Fruit fly (Drosophila melanogaster) whole organism, embryonic: ENCODE results near the gene CG43680.
A peak's percentile ranks its signal among the peaks of the same experiment; 100 is the strongest.

Experiments
- Blimp-1 ChIP-seq: fragments of 200-800 bp; sonication (Bioruptor generic); optimal IDR thresholded peaks from 3 replicates; lab custom pipeline; 2018; ENCODE audit warnings: missing biosample characterization, missing genetic modification characterization, mild to moderate bottlenecking, moderate library complexity, missing genetic modification reagents
- CG10543 ChIP-seq: fragments of 200-800 bp; sonication (Bioruptor generic); optimal IDR thresholded peaks from 3 replicates; lab custom pipeline; 2017; ENCODE audit warnings: missing biosample characterization, mild to moderate bottlenecking, missing genetic modification characterization, moderate library complexity
- CG11247 ChIP-seq: fragments of 200-800 bp; sonication (Bioruptor generic); IDR thresholded peaks from 2 replicates; pipeline ENCODE4 v1.3.6; 2022; ENCODE audit warnings: missing biosample characterization, missing genetic modification characterization
- CG11504 ChIP-seq: fragments of 200-800 bp; sonication (Bioruptor generic); optimal IDR thresholded peaks from 3 replicates; lab custom pipeline; 2019; ENCODE audit warnings: missing biosample characterization, mild to moderate bottlenecking, missing genetic modification characterization, moderate library complexity
- CG13424 ChIP-seq: fragments of 200-800 bp; sonication (Bioruptor generic); optimal IDR thresholded peaks from 2 replicates; lab custom pipeline; 2019; ENCODE audit warnings: missing biosample characterization, mild to moderate bottlenecking, missing genetic modification characterization, moderate library complexity
- CG17802 ChIP-seq: fragments of 200-800 bp; sonication (Bioruptor generic); optimal IDR thresholded peaks from 2 replicates; lab custom pipeline; 2018; ENCODE audit warnings: missing biosample characterization, mild to moderate bottlenecking, missing genetic modification characterization, moderate library complexity
- CG18262 ChIP-seq: fragments of 200-800 bp; optimal IDR thresholded peaks from 3 replicates; lab custom pipeline; 2019; ENCODE audit warnings: missing biosample characterization, mild to moderate bottlenecking, missing genetic modification characterization, moderate library complexity
- CG2199 ChIP-seq: fragments of 200-800 bp; sonication (Bioruptor generic); IDR thresholded peaks from 3 replicates; pipeline ENCODE4 v1.3.6; 2022; ENCODE audit warnings: missing biosample characterization, missing genetic modification characterization
- CG2678 ChIP-seq: fragments of 200-800 bp; sonication (Bioruptor generic); optimal IDR thresholded peaks from 3 replicates; lab custom pipeline; 2019; ENCODE audit warnings: missing biosample characterization, mild to moderate bottlenecking, missing genetic modification characterization, moderate library complexity
- CG30020 ChIP-seq: fragments of 200-800 bp; optimal IDR thresholded peaks from 2 replicates; lab custom pipeline; 2019; ENCODE audit warnings: missing biosample characterization, mild to moderate bottlenecking, missing genetic modification characterization, moderate library complexity
- CG3163 ChIP-seq: fragments of 200-800 bp; sonication (Bioruptor generic); optimal IDR thresholded peaks from 3 replicates; lab custom pipeline; 2016; ENCODE audit warnings: missing biosample characterization, missing genetic modification characterization
- CG4360 ChIP-seq: fragments of 200-800 bp; sonication (Bioruptor generic); IDR thresholded peaks from 2 replicates; pipeline ENCODE4 v1.3.6; 2022; ENCODE audit warnings: missing biosample characterization, missing genetic modification characterization
- CG6689 ChIP-seq: fragments of 200-800 bp; sonication (Bioruptor generic); IDR thresholded peaks from 2 replicates; pipeline ENCODE4 v1.3.6; 2022; ENCODE audit warnings: missing biosample characterization, missing genetic modification characterization
- CG8089 ChIP-seq: fragments of 200-800 bp; sonication (Bioruptor generic); optimal IDR thresholded peaks from 3 replicates; lab custom pipeline; 2016; ENCODE audit warnings: missing biosample characterization, missing genetic modification characterization
- Dfd ChIP-seq, 2 experiments: fragments of >200 bp; optimal IDR thresholded peaks; 2 replicates each; lab custom pipeline; 2017; ENCODE audit warnings: missing biosample characterization in 2 of 2, missing genetic modification characterization in 2 of 2
- E2f1 ChIP-seq: fragments of 200-800 bp; sonication (Bioruptor generic); IDR thresholded peaks from 2 replicates; pipeline ENCODE4 v1.3.6; 2022; ENCODE audit warnings: missing biosample characterization, missing genetic modification characterization
- Hr51 ChIP-seq, 2 experiments: fragments of 200-800 bp; sonication (Bioruptor generic); optimal IDR thresholded peaks; 2 replicates in 1 of 2; 3 replicates in 1 of 2; lab custom pipeline; 2016 to 2018; ENCODE audit warnings: missing biosample characterization in 2 of 2, missing genetic modification characterization in 2 of 2, mild to moderate bottlenecking in 1 of 2, moderate library complexity in 1 of 2
- Med ChIP-seq: fragments of 200-800 bp; sonication (Bioruptor generic); peaks from one replicate; lab custom pipeline; 2016; ENCODE audit warnings: missing biosample characterization, missing genetic modification characterization, mild to moderate bottlenecking, inconsistent platforms, moderate library complexity
- Pdp1 ChIP-seq, 2 experiments: fragments of 200-800 bp; sonication (Bioruptor generic); optimal IDR thresholded peaks; 3 replicates each; lab custom pipeline; 2016; ENCODE audit warnings: missing biosample characterization in 2 of 2, missing genetic modification characterization in 2 of 2, mild to moderate bottlenecking in 1 of 2, moderate library complexity in 1 of 2
- Rfx ChIP-seq: fragments of 200-800 bp; sonication (Bioruptor generic); IDR thresholded peaks from 2 replicates; pipeline ENCODE4 v1.3.6; 2022; ENCODE audit warnings: missing biosample characterization, missing genetic modification characterization
- Sox102F ChIP-seq: fragments of 200-800 bp; sonication (Bioruptor generic); optimal IDR thresholded peaks from 2 replicates; lab custom pipeline; 2018; ENCODE audit warnings: missing biosample characterization, mild to moderate bottlenecking, missing genetic modification characterization, moderate library complexity
- Taf1 ChIP-seq: fragments of 200-800 bp; sonication (Bioruptor generic); IDR thresholded peaks from 2 replicates; pipeline ENCODE4 v1.3.6; 2022; ENCODE audit warnings: missing biosample characterization, missing genetic modification characterization
- Trl ChIP-seq, 3 experiments: fragments of >200 bp in 2 of 3; fragments of 200-800 bp in 1 of 3; sonication (Bioruptor generic) in 1 of 3; optimal IDR thresholded peaks; 2 replicates in 1 of 3; 3 replicates in 2 of 3; lab custom pipeline; 2016 to 2017; ENCODE audit warnings: missing biosample characterization in 1 of 3, missing genetic modification characterization in 1 of 3
- Xbp1 ChIP-seq: fragments of 200-800 bp; sonication (Bioruptor generic); optimal IDR thresholded peaks from 3 replicates; lab custom pipeline; 2016; ENCODE audit warnings: missing biosample characterization, mild to moderate bottlenecking, missing genetic modification characterization
- abd-A ChIP-seq: fragments of 200-800 bp; sonication (Bioruptor generic); optimal IDR thresholded peaks from 3 replicates; lab custom pipeline; 2019; ENCODE audit warnings: missing biosample characterization, mild to moderate bottlenecking, missing genetic modification characterization, moderate library complexity
- ara ChIP-seq: fragments of 200-800 bp; sonication (Bioruptor generic); IDR thresholded peaks from 2 replicates; pipeline ENCODE4 v1.3.6; 2022; ENCODE audit warnings: missing biosample characterization, missing genetic modification characterization
- bowl ChIP-seq: fragments of 200-800 bp; sonication (Bioruptor generic); IDR thresholded peaks from 2 replicates; pipeline ENCODE4 v1.3.6; 2022; ENCODE audit warnings: missing biosample characterization, missing genetic modification characterization
- bsh ChIP-seq, 2 experiments: fragments of 200-800 bp; sonication (Bioruptor generic); optimal IDR thresholded peaks; 2 replicates each; lab custom pipeline; 2017 to 2018; ENCODE audit warnings: mild to moderate bottlenecking in 2 of 2, missing biosample characterization in 2 of 2, missing genetic modification characterization in 2 of 2, moderate library complexity in 1 of 2
- cg ChIP-seq: fragments of 200-800 bp; sonication (Bioruptor generic); optimal IDR thresholded peaks from 3 replicates; lab custom pipeline; 2019; ENCODE audit warnings: missing biosample characterization, mild to moderate bottlenecking, missing genetic modification characterization, moderate library complexity
- chinmo ChIP-seq: fragments of 200-800 bp; sonication (Bioruptor generic); IDR thresholded peaks from 4 replicates; pipeline ENCODE4 v1.3.6; 2022; ENCODE audit warnings: missing biosample characterization, missing genetic modification characterization; ENCODE audit not compliant: partially characterized antibody
- corto ChIP-seq: fragments of 200-800 bp; sonication (Bioruptor generic); optimal IDR thresholded peaks from 2 replicates; lab custom pipeline; 2016; ENCODE audit warnings: missing biosample characterization, mild to moderate bottlenecking, missing genetic modification characterization, moderate library complexity
- crol ChIP-seq: fragments of 200-800 bp; sonication (Bioruptor generic); IDR thresholded peaks from 2 replicates; pipeline ENCODE4 v1.3.6; 2022; ENCODE audit warnings: missing biosample characterization, missing genetic modification characterization
- dati ChIP-seq: fragments of 200-800 bp; sonication (Bioruptor generic); IDR thresholded peaks from 2 replicates; pipeline ENCODE4 v1.3.6; 2022; ENCODE audit warnings: missing biosample characterization, missing genetic modification characterization
- grau ChIP-seq: fragments of 200-800 bp; optimal IDR thresholded peaks from 3 replicates; lab custom pipeline; 2019; ENCODE audit warnings: missing biosample characterization, mild to moderate bottlenecking, missing genetic modification characterization, moderate library complexity
- lab ChIP-seq: fragments of 200-800 bp; sonication (Bioruptor generic); optimal IDR thresholded peaks from 3 replicates; lab custom pipeline; 2017; ENCODE audit warnings: missing biosample characterization, missing genetic modification characterization, mild to moderate bottlenecking, moderate library complexity, missing genetic modification reagents
- lbe ChIP-seq: fragments of 200-800 bp; sonication (Bioruptor generic); optimal IDR thresholded peaks from 2 replicates; lab custom pipeline; 2016; ENCODE audit warnings: missing biosample characterization, mild to moderate bottlenecking, missing genetic modification characterization
- nom ChIP-seq: fragments of 200-800 bp; sonication (Bioruptor generic); optimal IDR thresholded peaks from 2 replicates; lab custom pipeline; 2017; ENCODE audit warnings: missing biosample characterization, missing genetic modification characterization, mild to moderate bottlenecking, moderate library complexity, missing genetic modification reagents
- pros ChIP-seq: fragments of 200-800 bp; sonication (Bioruptor generic); optimal IDR thresholded peaks from 3 replicates; lab custom pipeline; 2019; ENCODE audit warnings: missing biosample characterization, mild to moderate bottlenecking, missing genetic modification characterization, moderate library complexity
- ranshi ChIP-seq: fragments of 200-800 bp; sonication (Bioruptor generic); IDR thresholded peaks from 2 replicates; pipeline ENCODE4 v1.3.6; 2022; ENCODE audit warnings: missing biosample characterization, missing genetic modification characterization
- row ChIP-seq: fragments of 200-800 bp; sonication (Bioruptor generic); IDR thresholded peaks from 3 replicates; pipeline ENCODE4 v1.3.6; 2022; ENCODE audit warnings: missing biosample characterization, missing genetic modification characterization
- slbo ChIP-seq: fragments of 200-800 bp; sonication (Bioruptor generic); IDR thresholded peaks from 2 replicates; pipeline ENCODE4 v1.3.6; 2022; ENCODE audit warnings: missing biosample characterization, missing genetic modification characterization
- tap ChIP-seq: fragments of 200-800 bp; optimal IDR thresholded peaks from 3 replicates; lab custom pipeline; 2019; ENCODE audit warnings: missing biosample characterization, mild to moderate bottlenecking, missing genetic modification characterization, moderate library complexity
- tup ChIP-seq: fragments of 200-800 bp; sonication (Bioruptor generic); optimal IDR thresholded peaks from 2 replicates; lab custom pipeline; 2016; ENCODE audit warnings: missing biosample characterization, mild to moderate bottlenecking, missing genetic modification characterization, moderate library complexity
- vvl ChIP-seq: fragments of 200-800 bp; sonication (Bioruptor generic); IDR thresholded peaks from 2 replicates; pipeline ENCODE4 v1.3.6; 2022; ENCODE audit warnings: missing biosample characterization, missing genetic modification characterization
- zen ChIP-seq: fragments of 200-800 bp; sonication (Bioruptor generic); optimal IDR thresholded peaks from 3 replicates; lab custom pipeline; 2018; ENCODE audit warnings: missing biosample characterization, mild to moderate bottlenecking, missing genetic modification characterization, moderate library complexity

Gene CG43680

dm6 chr3L:15102669-15103309 lies 49.6 kb upstream of the CG43680 start (continued):
- TF ChIP-seq tap = no peak
- peak; percentile 24 for TF ChIP-seq nom (GFP tag; lab: Kevin White, UChicago)
- peak; percentile 9 for TF ChIP-seq Xbp1 (GFP tag; lab: Kevin White, UChicago)
- TF ChIP-seq lab (GFP tag; lab: Kevin White, UChicago) = peak; percentile 11
- peak; percentile 36; the same call in 1 of the 2 replicates for TF ChIP-seq Rfx (GFP tag; lab: Robert Waterston, UW)
- TF ChIP-seq corto (GFP tag; lab: Kevin White, UChicago) = no peak
- TF ChIP-seq grau (tag; lab: Kevin White, UChicago) = peak; percentile 78
- 0 out of 2 replicates have a peak, but pooled peaks have one; percentile 19 for TF ChIP-seq Taf1 (GFP tag; lab: Robert Waterston, UW)
- TF ChIP-seq CG6689 (GFP tag; lab: Robert Waterston, UW) = peak; percentile 22; the same call in 1 of the 2 replicates
- TF ChIP-seq chinmo = 0 out of 4 replicates have a peak, but pooled peaks have one; percentile 45
- TF ChIP-seq Med (GFP tag; lab: Kevin White, UChicago) = peak; percentile 68
- peak; percentile 24; the same call in 1 of the 2 replicates for TF ChIP-seq slbo (GFP tag; lab: Robert Waterston, UW)
- TF ChIP-seq CG13424 (tag; lab: Kevin White, UChicago) = peak; percentile 16
- TF ChIP-seq CG8089 (GFP tag; lab: Kevin White, UChicago) = no peak
- TF ChIP-seq cg (GFP tag; lab: Kevin White, UChicago) = peak; percentile 63
- TF ChIP-seq ranshi = peak; percentile 31; the same call in 1 of the 2 replicates
- no peak for TF ChIP-seq tup (GFP tag; lab: Kevin White, UChicago)
- TF ChIP-seq Dfd (GFP tag; optimal IDR thresholded peaks at IDR 0.05; lab: Kevin White, UChicago) = no peak
- peak in 1 of 2 experiments; percentile 23 for TF ChIP-seq Hr51 (GFP tag; optimal IDR thresholded peaks at IDR 0.05; lab: Kevin White, UChicago)
- TF ChIP-seq vvl (GFP tag; lab: Robert Waterston, UW) = 0 out of 2 replicates have a peak, but pooled peaks have one; percentile 15

dm6 chr3L:15101639-15102413 lies 48.7 kb upstream of the CG43680 start:
- TF ChIP-seq ara (GFP tag; lab: Robert Waterston, UW) (no peak), row (GFP tag; lab: Robert Waterston, UW) (peak; percentile 25; the same call in 1 of the 3 replicates), CG11504 (tag; lab: Kevin White, UChicago) (peak; percentile 23), Med (GFP tag; lab: Kevin White, UChicago) (peak; percentile 54), abd-A (peak; percentile 59), crol (GFP tag; lab: Robert Waterston, UW) (peak; percentile 80), CG18262 (tag; lab: Kevin White, UChicago) (no peak), CG30020 (tag; lab: Kevin White, UChicago) (no peak), CG4360 (GFP tag; lab: Robert Waterston, UW) (no peak; the same call in 1 of the 2 replicates), pros (GFP tag; lab: Kevin White, UChicago) (peak; percentile 20), lbe (GFP tag; lab: Kevin White, UChicago) (peak; percentile 42), CG17802 (tag; lab: Kevin White, UChicago) (no peak), zen (tag; lab: Kevin White, UChicago) (peak; percentile 8), bsh (GFP tag; optimal IDR thresholded peaks at IDR 0.05; lab: Kevin White, UChicago) (peak in 1 of 2 experiments; percentile 15), CG11247 (GFP tag; lab: Robert Waterston, UW) (0 out of 2 replicates have a peak, but pooled peaks have one; percentile 14), CG2678 (tag; lab: Kevin White, UChicago) (peak; percentile 24), CG3163 (GFP tag; lab: Kevin White, UChicago) (peak; percentile 28), E2f1 (GFP tag; lab: Robert Waterston, UW) (no peak), grau (tag; lab: Kevin White, UChicago) (peak; percentile 76), CG10543 (GFP tag; lab: Kevin White, UChicago) (peak; percentile 2), Blimp-1 (GFP tag; lab: Kevin White, UChicago) (no peak), Pdp1 (GFP tag; optimal IDR thresholded peaks at IDR 0.05; lab: Kevin White, UChicago) (peak in 1 of 2 experiments; percentile 17), Trl (optimal IDR thresholded peaks at IDR 0.05; lab: Kevin White, UChicago) (peak; percentile 14 to 38), Trl (GFP tag; optimal IDR thresholded peaks at IDR 0.05; lab: Kevin White, UChicago) (no peak), Sox102F (GFP tag; lab: Kevin White, UChicago) (peak; percentile 20), CG2199 (GFP tag; lab: Robert Waterston, UW) (0 out of 3 replicates have a peak, but pooled peaks have one; percentile 47), bowl (GFP tag; lab: Robert Waterston, UW) (no peak), dati (GFP tag; lab: Robert Waterston, UW) (no peak)
